Fruit fly (Drosophila melanogaster) whole organism, larva: ENCODE data around the gene CG31525.

ENCODE experiments used
- noc ChIP-seq: fragments of 200-800 bp; sonication (Bioruptor generic); optimal IDR thresholded peaks from 3 replicates; lab custom pipeline; 2019; ENCODE audit warnings: missing biosample characterization, mild to moderate bottlenecking, missing genetic modification characterization, moderate library complexity

The CG31525 gene

DNA sequence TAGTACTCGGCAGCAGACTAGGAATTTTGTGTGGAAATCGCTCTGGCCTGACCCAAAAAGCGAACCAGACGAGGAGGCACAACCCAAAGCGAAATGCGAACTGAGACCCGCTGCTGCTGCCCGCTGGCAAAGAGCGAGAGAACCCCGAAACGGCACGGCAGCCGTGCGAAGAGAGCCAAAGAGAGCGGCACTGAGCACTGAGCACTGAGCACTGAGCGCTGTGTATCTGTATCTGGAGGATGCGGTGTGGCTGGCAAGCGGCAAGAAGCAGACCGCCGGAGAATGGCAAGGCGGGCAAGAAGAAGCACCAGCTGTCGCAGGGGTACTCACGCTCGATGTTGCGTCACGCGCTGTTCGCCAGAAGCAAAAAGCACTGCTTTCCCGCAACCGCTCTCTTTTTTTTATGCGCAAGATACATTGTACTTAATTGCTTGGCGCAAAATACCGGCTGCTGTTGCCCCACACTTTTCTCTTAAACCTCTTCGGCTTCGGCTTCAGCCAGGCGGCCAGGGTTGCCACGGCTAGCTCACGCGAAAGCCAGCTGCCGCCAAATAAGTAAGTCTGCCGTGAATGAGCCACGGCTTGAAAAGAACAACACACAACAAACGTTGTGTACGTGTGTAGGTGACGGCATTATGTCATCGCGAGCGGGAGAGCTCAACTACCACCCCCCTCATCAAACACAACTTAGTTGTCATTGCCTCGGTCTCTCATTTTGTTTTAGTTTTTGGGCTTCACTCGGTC is 26.6 kb downstream of the CG31525 start:
- no peak for TF ChIP-seq noc (tag; lab: Kevin White, UChicago)

DNA sequence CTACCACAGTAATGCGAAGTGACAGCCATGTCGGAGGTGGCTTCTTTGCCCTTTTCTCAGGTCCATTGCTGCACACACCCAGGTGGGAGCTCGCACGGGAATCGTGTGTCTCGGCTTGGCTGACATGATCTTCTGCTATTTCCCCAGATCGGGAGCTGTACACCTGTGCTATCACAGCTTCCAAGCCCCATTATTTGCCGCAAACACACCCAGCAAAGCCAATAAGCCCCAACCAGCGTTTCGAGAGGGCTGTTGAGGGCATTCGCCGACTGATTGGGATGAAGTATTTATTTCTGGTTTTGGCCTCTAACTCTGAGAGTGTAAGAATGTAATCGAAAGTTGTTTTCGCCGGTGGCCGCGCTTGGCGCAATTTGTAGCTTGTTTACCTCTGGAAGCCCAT is 30.8 kb downstream of the CG31525 start:
- no peak for TF ChIP-seq noc (tag; lab: Kevin White, UChicago)

DNA sequence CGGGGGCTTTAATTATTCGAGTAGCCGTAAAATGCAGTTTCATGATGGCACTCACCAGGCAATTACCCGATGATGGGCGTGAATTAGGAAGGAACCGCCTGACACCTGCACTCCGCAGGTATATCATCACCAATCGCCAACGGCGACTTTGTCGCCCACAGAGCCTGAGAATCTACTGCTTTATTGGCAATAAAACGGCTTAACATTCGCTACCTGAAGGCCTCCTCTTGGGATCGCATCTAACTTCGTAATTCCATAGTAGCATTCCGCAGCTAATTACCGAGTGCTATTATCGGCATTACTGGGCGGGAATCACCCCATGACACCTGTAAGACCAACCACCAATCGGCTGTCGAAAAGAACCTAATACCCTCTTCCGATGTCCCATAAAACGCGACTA is 31.4 kb downstream of the CG31525 start:
- no peak for TF ChIP-seq noc (tag; lab: Kevin White, UChicago)

DNA sequence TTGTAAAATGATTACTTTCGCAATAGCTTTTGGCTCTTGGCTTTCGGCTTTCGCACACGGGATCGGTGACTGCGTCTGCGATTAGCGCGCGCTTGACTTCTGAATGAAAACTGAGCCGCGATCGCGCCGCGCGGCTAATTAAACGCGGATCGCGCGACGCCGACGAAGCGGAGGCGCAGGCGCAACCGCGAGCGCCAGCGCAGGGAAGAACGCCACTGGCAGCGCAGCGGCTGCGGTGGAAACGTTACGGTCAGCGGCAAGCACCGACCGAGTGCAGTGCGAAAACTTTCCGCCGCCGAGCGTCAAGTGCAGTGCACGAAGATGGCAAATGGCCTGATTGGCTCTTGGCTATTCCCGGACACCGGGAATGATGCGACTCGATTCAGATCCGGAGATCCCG is 36.0 kb downstream of the CG31525 start, which contains the start of gene CG31522:
CG31522 (minus strand) TSS at position 101 of the 400 bp plus-strand sequence.
- no peak for TF ChIP-seq noc (tag; lab: Kevin White, UChicago)

DNA sequence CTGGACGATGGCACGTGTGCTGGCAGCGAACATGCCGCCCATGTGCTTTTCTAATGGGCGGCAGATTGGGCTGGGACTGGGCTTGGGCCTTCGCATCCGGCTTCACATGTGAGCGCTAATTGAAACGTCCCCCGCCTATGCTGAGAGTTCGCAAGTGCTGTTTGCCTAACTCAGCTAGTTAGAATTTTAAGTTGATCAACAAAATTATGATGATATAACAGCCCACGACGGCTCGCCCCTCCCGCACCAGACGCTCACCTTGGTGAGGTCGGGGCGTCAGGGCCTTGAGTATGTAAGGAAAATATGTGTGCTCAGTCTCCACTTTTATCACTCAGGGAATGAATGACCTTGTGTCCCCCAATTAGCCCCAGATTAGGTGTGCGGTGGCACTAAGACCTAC is 40.1 kb downstream of the CG31525 start:
- TF ChIP-seq noc (tag; lab: Kevin White, UChicago): no peak

DNA sequence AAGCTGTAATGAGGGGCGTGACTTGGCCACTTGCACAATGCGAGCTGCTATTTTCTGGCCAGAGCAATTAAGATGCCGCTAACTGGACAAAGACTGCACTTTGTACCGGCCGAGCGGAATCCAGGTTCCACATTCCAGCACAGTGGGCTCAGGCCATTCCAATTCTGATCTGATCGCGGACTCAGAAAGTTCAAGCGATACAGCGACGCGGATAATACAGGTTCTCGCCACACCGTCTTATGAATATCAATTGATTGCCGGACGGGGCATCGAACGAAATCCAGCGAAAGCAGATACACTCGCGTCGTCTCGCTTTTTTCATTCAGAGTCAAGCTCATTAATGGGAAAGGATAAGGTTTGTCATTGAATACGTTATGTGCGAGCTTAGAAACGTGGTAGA is 42.1 kb downstream of the CG31525 start:
- no peak for TF ChIP-seq noc (tag; lab: Kevin White, UChicago)

DNA sequence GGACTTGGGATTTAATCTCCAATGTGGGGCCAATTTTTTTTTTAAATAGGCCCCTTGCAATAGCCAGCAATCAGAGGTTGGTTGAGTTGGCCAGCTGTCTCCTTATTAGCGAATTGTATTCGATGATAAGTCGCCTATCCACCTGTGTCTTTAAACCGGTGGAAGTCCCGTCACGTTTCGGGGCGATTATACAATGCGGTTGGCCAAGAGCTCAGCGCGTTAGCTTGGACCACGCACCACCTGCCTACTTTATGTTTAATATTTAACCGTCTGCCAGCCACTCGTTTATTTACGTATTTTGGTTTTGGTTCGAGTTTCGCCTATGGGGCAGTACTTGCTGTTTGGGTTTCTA is 43.8 kb downstream of the CG31525 start:
- TF ChIP-seq noc (tag; lab: Kevin White, UChicago): no peak

DNA sequence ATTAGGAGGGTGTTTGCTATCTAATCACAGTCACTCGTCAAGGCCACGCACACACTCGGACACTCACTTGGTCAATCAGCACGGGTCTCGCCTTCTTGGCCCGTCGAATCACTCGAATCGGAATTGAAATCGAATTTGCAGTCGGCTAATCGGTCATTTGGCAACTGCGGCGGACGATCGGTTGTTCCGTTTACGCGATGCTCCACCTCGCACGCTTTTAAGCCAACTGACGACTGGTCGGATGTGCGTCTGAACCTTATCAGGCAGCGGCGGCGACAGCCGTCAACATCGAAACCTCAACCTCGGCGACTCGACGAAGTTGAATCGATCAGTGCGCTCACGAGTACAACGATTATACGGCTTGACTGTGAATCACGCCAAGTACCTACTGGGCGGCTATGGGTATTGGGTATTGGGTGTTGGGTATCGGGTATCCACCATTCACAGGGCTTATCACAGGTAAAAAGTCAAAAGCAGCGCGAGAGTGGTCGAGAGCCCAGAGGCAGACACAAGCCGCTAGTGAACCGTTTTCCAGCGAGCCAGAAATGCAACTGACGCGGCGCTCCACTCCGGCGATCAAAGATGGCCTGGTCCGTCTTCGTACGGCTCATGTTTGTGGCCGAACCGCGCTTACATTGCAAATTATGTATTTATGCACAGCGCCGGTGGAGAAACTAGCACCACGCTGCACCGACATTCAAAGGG is 44.4 kb downstream of the CG31525 start:
- TF ChIP-seq noc (tag; lab: Kevin White, UChicago): peak; percentile 57

DNA sequence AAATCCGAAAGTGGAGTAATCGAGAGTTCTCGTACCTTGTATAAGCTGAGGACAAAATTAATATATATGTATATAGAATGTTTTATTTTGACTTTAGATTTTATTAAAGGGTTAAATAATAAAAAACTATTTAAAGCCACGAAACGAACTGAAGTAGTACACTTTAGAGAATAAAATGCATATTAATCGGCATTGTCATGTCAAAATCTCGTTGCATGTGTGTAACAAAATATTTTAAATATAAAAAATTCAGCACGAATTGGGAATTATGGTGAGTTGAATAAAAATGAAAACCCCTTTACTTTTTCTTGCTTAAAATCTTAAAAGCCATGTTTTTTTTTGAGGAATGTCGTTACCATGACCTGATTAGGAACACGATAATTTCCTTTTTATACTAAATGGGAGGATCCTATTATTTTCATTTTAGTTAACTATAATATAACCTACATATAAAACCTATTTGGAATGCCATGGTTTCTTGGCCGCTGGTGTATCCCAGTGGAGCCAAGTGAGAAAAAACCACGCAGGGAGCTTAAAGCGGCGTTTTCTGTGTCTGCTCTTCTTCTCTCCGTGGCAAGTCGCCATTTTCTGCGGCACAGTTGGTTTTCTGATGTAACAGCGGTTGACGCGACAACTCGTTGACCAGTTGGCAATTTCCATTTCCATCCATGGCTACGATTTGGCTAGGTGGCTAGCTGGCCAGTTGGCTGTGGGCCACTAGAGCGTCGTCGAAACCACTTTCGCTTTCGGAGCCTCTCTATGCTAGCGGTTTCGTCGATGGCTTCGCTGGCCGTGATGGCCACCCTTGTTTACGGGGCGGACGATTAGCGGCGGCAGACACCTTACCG is 45.2 kb downstream of the CG31525 start:
- no peak for TF ChIP-seq noc (tag; lab: Kevin White, UChicago)

DNA sequence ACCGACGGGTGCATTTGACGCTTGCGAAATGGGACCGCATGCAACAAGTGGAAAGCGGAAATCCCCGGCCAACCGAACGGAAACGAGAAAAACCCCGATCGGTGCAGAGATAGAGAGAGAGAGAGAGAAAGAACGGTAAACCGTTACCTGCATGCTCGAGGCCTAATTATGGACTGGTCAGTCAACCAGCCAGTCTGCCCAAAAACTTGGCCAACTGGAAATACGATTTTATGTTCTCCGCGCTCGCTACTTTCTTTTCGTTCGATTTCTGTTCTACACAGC is 45.8 kb downstream of the CG31525 start:
- no peak for TF ChIP-seq noc (tag; lab: Kevin White, UChicago)

DNA sequence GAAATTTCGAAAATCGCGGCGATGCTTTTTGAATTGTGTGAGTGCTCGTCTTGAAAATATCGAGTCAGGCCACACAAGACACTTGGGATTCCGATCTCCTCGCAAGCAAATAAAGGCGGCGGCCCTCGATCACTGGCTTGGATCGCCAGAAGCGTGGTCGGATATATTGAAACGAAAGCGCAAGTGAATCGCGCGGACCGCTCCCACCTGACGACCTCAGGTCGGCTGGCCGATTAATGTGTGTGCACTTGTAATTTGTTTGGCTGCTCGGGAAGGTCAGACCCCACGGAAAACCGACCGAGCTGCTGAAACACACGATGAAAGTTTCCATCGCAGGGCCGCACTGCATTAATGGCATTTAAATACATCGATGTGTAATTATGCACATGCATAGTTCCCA is 48.5 kb downstream of the CG31525 start:
- no peak for TF ChIP-seq noc (tag; lab: Kevin White, UChicago)

DNA sequence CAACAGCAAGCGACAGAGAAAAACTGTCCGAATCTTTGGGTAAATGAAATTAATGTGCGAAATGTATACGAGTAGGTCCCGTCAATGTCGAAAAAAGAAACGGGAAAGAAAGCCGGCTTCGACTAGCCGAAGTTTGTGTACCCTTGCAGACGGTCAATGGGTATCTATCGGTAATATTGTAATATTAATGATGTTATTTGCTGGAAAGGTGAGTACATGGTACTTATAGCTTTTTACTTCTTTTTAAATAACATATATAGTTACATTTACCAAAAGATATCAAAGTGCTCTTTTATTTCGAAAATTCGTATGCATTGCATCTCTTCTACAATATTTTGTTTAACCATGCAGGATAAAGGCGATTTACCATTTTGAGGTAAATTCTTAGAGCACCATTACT is 49.2 kb downstream of the CG31525 start:
- TF ChIP-seq noc (tag; lab: Kevin White, UChicago): no peak
